Fruit fly (Drosophila melanogaster) whole organism, embryonic: ENCODE data around the gene CG17154.
A peak's percentile ranks its signal among the peaks of the same experiment; 100 is the strongest.

ENCODE experiments used
- ATbp ChIP-seq: fragments of 200-800 bp; sonication (Bioruptor generic); optimal IDR thresholded peaks from 2 replicates; lab custom pipeline; 2017; ENCODE audit warnings: missing biosample characterization, mild to moderate bottlenecking, missing genetic modification characterization, missing genetic modification reagents
- BEAF-32 ChIP-seq: fragments of 200-800 bp; sonication (Bioruptor generic); optimal IDR thresholded peaks from 3 replicates; lab custom pipeline; 2017; ENCODE audit warnings: missing biosample characterization, missing genetic modification characterization, mild to moderate bottlenecking, moderate library complexity, missing genetic modification reagents
- Blimp-1 ChIP-seq: fragments of 200-800 bp; sonication (Bioruptor generic); optimal IDR thresholded peaks from 3 replicates; lab custom pipeline; 2018; ENCODE audit warnings: missing biosample characterization, missing genetic modification characterization, mild to moderate bottlenecking, moderate library complexity, missing genetic modification reagents
- BtbVII ChIP-seq: fragments of 200-800 bp; sonication (Bioruptor generic); optimal IDR thresholded peaks from 3 replicates; lab custom pipeline; 2017; ENCODE audit warnings: missing biosample characterization, mild to moderate bottlenecking, missing genetic modification characterization
- C15 ChIP-seq: fragments of 200-800 bp; sonication (Bioruptor generic); IDR thresholded peaks from 3 replicates; pipeline ENCODE4 v1.3.6; 2022; ENCODE audit warnings: missing biosample characterization, missing genetic modification characterization
- CG1024 ChIP-seq: fragments of 200-800 bp; sonication (Bioruptor generic); IDR thresholded peaks from 2 replicates; pipeline ENCODE4 v1.3.6; 2022; ENCODE audit warnings: missing biosample characterization, missing genetic modification characterization
- CG11247 ChIP-seq: fragments of 200-800 bp; sonication (Bioruptor generic); IDR thresholded peaks from 2 replicates; pipeline ENCODE4 v1.3.6; 2022; ENCODE audit warnings: missing biosample characterization, missing genetic modification characterization
- CG13424 ChIP-seq: fragments of 200-800 bp; sonication (Bioruptor generic); optimal IDR thresholded peaks from 2 replicates; lab custom pipeline; 2019; ENCODE audit warnings: missing biosample characterization, mild to moderate bottlenecking, missing genetic modification characterization, moderate library complexity
- CG14710 ChIP-seq: fragments of 200-800 bp; sonication (Bioruptor generic); optimal IDR thresholded peaks from 3 replicates; lab custom pipeline; 2019; ENCODE audit warnings: missing biosample characterization, mild to moderate bottlenecking, missing genetic modification characterization, moderate library complexity
- CG15601 ChIP-seq: fragments of 200-800 bp; sonication (Bioruptor generic); optimal IDR thresholded peaks from 3 replicates; lab custom pipeline; 2019; ENCODE audit warnings: missing biosample characterization, mild to moderate bottlenecking, missing genetic modification characterization, moderate library complexity
- CG17361 ChIP-seq: fragments of 200-800 bp; sonication (Bioruptor generic); IDR thresholded peaks from 3 replicates; pipeline ENCODE4 v1.3.6; 2022; ENCODE audit warnings: missing biosample characterization, missing genetic modification characterization
- CG18476 ChIP-seq: fragments of 200-800 bp; sonication (Bioruptor generic); optimal IDR thresholded peaks from 2 replicates; lab custom pipeline; 2016; ENCODE audit warnings: missing biosample characterization, mild to moderate bottlenecking, missing genetic modification characterization
- CG2199 ChIP-seq: fragments of 200-800 bp; sonication (Bioruptor generic); IDR thresholded peaks from 3 replicates; pipeline ENCODE4 v1.3.6; 2022; ENCODE audit warnings: missing biosample characterization, missing genetic modification characterization
- CG2678 ChIP-seq: fragments of 200-800 bp; sonication (Bioruptor generic); optimal IDR thresholded peaks from 3 replicates; lab custom pipeline; 2019; ENCODE audit warnings: missing biosample characterization, mild to moderate bottlenecking, missing genetic modification characterization, moderate library complexity
- CG3281 ChIP-seq: fragments of 200-800 bp; sonication (Bioruptor generic); optimal IDR thresholded peaks from 3 replicates; lab custom pipeline; 2017; ENCODE audit warnings: missing biosample characterization, mild to moderate bottlenecking, missing genetic modification characterization
- CG43689 ChIP-seq: fragments of 200-800 bp; sonication (Bioruptor generic); IDR thresholded peaks from 2 replicates; pipeline ENCODE4 v1.3.6; 2022; ENCODE audit warnings: missing biosample characterization, missing genetic modification characterization
- CG4404 ChIP-seq: fragments of 200-800 bp; sonication (Bioruptor generic); IDR thresholded peaks from 2 replicates; pipeline ENCODE4 v1.3.6; 2022; ENCODE audit warnings: missing biosample characterization, missing genetic modification characterization
- CG4820 ChIP-seq: fragments of 200-800 bp; sonication (Bioruptor generic); optimal IDR thresholded peaks from 3 replicates; lab custom pipeline; 2016; ENCODE audit warnings: missing biosample characterization, missing genetic modification characterization
- CG6272 ChIP-seq: fragments of 200-800 bp; sonication (Bioruptor generic); IDR thresholded peaks from 2 replicates; pipeline ENCODE4 v1.3.6; 2022; ENCODE audit warnings: missing biosample characterization, missing genetic modification characterization
- CG9215 ChIP-seq: fragments of 200-800 bp; sonication (Bioruptor generic); IDR thresholded peaks from 2 replicates; pipeline ENCODE4 v1.3.6; 2022; ENCODE audit warnings: missing biosample characterization, missing genetic modification characterization
- Gsc ChIP-seq: fragments of 200-800 bp; sonication (Bioruptor generic); IDR thresholded peaks from 2 replicates; pipeline ENCODE4 v1.3.6; 2022; ENCODE audit warnings: missing biosample characterization, missing genetic modification characterization
- HLH3B ChIP-seq: fragments of 200-800 bp; sonication (Bioruptor generic); IDR thresholded peaks from 2 replicates; pipeline ENCODE4 v1.3.6; 2022; ENCODE audit warnings: missing biosample characterization, missing genetic modification characterization
- Hr39 ChIP-seq: fragments of >200 bp; optimal IDR thresholded peaks from 2 replicates; lab custom pipeline; 2017
- Myb ChIP-seq: fragments of 200-800 bp; sonication (Bioruptor generic); optimal IDR thresholded peaks from 2 replicates; lab custom pipeline; 2016; ENCODE audit warnings: missing biosample characterization, missing genetic modification characterization
- Nf-YB ChIP-seq: fragments of 200-800 bp; sonication (Bioruptor generic); optimal IDR thresholded peaks from 3 replicates; lab custom pipeline; 2019; ENCODE audit warnings: missing biosample characterization, mild to moderate bottlenecking, missing genetic modification characterization, moderate library complexity
- Sry-δ ChIP-seq: fragments of 200-800 bp; sonication (Bioruptor generic); optimal IDR thresholded peaks from 2 replicates; lab custom pipeline; 2016; ENCODE audit warnings: missing biosample characterization, missing genetic modification characterization
- ara ChIP-seq: fragments of 200-800 bp; sonication (Bioruptor generic); IDR thresholded peaks from 2 replicates; pipeline ENCODE4 v1.3.6; 2022; ENCODE audit warnings: missing biosample characterization, missing genetic modification characterization
- br ChIP-seq: fragments of >200 bp; optimal IDR thresholded peaks from 2 replicates; lab custom pipeline; 2017
- ci ChIP-seq: fragments of 200-800 bp; sonication (Bioruptor generic); IDR thresholded peaks from 3 replicates; pipeline ENCODE4 v1.3.6; 2022; ENCODE audit warnings: missing biosample characterization, missing genetic modification characterization
- dan ChIP-seq: fragments of 200-800 bp; sonication (Bioruptor generic); IDR thresholded peaks from 2 replicates; pipeline ENCODE4 v1.3.6; 2022; ENCODE audit warnings: missing biosample characterization, missing genetic modification characterization
- dmrt99B ChIP-seq: fragments of 200-800 bp; sonication (Bioruptor generic); optimal IDR thresholded peaks from 2 replicates; lab custom pipeline; 2018; ENCODE audit warnings: missing biosample characterization, mild to moderate bottlenecking, missing genetic modification characterization, moderate library complexity
- ind ChIP-seq: fragments of 200-800 bp; sonication (Bioruptor generic); optimal IDR thresholded peaks from 3 replicates; lab custom pipeline; 2016; ENCODE audit warnings: missing biosample characterization, missing genetic modification characterization
- otp ChIP-seq: fragments of 200-800 bp; sonication (Bioruptor generic); IDR thresholded peaks from 3 replicates; pipeline ENCODE4, ENCODE4 v1.3.6; 2022; ENCODE audit warnings: missing biosample characterization, missing genetic modification characterization
- phol ChIP-seq: fragments of 200-800 bp; sonication (Bioruptor generic); optimal IDR thresholded peaks from 3 replicates; lab custom pipeline; 2018; ENCODE audit warnings: missing biosample characterization, mild to moderate bottlenecking, missing genetic modification characterization, moderate library complexity
- pnt ChIP-seq: fragments of 200-800 bp; sonication (Bioruptor generic); optimal IDR thresholded peaks from 3 replicates; lab custom pipeline; 2016; ENCODE audit warnings: missing biosample characterization, missing genetic modification characterization
- psq ChIP-seq: fragments of 200-800 bp; sonication (Bioruptor generic); optimal IDR thresholded peaks from 2 replicates; lab custom pipeline; 2017; ENCODE audit warnings: missing biosample characterization, missing genetic modification characterization
- pzg ChIP-seq: fragments of 200-800 bp; sonication (Bioruptor generic); optimal IDR thresholded peaks from 3 replicates; lab custom pipeline; 2018; ENCODE audit warnings: missing biosample characterization, mild to moderate bottlenecking, missing genetic modification characterization, moderate library complexity
- ro ChIP-seq: fragments of 200-800 bp; sonication (Bioruptor generic); IDR thresholded peaks from 2 replicates; pipeline ENCODE4 v1.3.6; 2022; ENCODE audit warnings: missing biosample characterization, missing genetic modification characterization
- schlank ChIP-seq: fragments of 200-800 bp; sonication (Bioruptor generic); optimal IDR thresholded peaks from 2 replicates; lab custom pipeline; 2018; ENCODE audit warnings: missing biosample characterization, mild to moderate bottlenecking, missing genetic modification characterization
- sens ChIP-seq: fragments of 200-800 bp; sonication (Bioruptor generic); peaks from one replicate; lab custom pipeline; 2016; ENCODE audit warnings: missing biosample characterization, missing genetic modification characterization
- sens-2 ChIP-seq: fragments of 200-800 bp; sonication (Bioruptor generic); IDR thresholded peaks from 2 replicates; pipeline ENCODE4 v1.3.6; 2022; ENCODE audit warnings: missing biosample characterization, missing genetic modification characterization
- shn ChIP-seq: fragments of 200-800 bp; sonication (Bioruptor generic); optimal IDR thresholded peaks from 3 replicates; lab custom pipeline; 2016; ENCODE audit warnings: missing biosample characterization, missing genetic modification characterization
- stwl ChIP-seq: fragments of 200-800 bp; sonication (Bioruptor generic); optimal IDR thresholded peaks from 3 replicates; lab custom pipeline; 2018; ENCODE audit warnings: missing biosample characterization, mild to moderate bottlenecking, missing genetic modification characterization, moderate library complexity
- tap ChIP-seq: fragments of 200-800 bp; optimal IDR thresholded peaks from 3 replicates; lab custom pipeline; 2019; ENCODE audit warnings: missing biosample characterization, mild to moderate bottlenecking, missing genetic modification characterization, moderate library complexity

The CG17154 gene

DNA sequence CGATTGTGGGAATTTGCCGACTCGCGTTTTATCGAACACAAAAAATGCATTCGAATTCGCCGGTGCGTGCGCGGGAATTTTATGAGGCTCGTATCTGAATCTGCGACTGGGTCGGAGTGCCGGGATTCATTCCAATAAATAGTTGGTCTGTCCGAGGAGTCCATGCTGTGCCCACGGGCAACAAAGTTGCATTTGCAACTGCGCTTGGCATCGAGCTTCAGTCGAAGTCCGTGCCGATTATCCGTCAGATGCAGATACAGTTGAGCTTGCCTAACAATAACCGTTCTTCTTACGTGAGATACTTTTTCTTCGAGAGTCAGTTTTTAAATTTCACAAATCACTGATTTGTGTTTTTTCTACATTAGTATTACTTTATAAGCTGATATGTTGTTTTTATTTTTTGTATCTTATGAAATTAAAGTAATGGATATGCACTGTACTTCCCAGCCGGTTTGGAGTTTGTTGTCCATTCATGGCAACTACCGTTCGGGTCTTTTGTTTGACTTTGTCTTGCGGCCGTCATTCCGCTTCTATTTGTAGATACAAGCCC lies 30.1 kb upstream of the CG17154 start (continued):
- peak; percentile 64 for TF ChIP-seq ATbp (GFP tag; lab: Kevin White, UChicago)
- TF ChIP-seq ind (GFP tag; lab: Kevin White, UChicago) = no peak
- no peak for TF ChIP-seq ro (GFP tag; lab: Robert Waterston, UW)
- no peak for TF ChIP-seq stwl (tag; lab: Kevin White, UChicago)
- no peak for TF ChIP-seq dan (GFP tag; lab: Robert Waterston, UW)
- no peak for TF ChIP-seq CG43689 (GFP tag; lab: Robert Waterston, UW)
- TF ChIP-seq CG18476 = no peak
- peak; percentile 26; the same call in 1 of the 2 replicates for TF ChIP-seq CG1024 (GFP tag; lab: Robert Waterston, UW)
- TF ChIP-seq CG2199 (GFP tag; lab: Robert Waterston, UW) = no peak
- TF ChIP-seq Gsc (GFP tag; lab: Robert Waterston, UW) = no peak
- TF ChIP-seq pnt (GFP tag; lab: Kevin White, UChicago) = no peak
- TF ChIP-seq br = no peak
- TF ChIP-seq CG9215 (GFP tag; lab: Robert Waterston, UW) = no peak
- no peak for TF ChIP-seq Blimp-1 (GFP tag; lab: Kevin White, UChicago)
- TF ChIP-seq CG4404 = no peak
- TF ChIP-seq phol (tag; lab: Kevin White, UChicago) = peak; percentile 15
- TF ChIP-seq CG17361 = no peak
- no peak for TF ChIP-seq BtbVII (GFP tag; lab: Kevin White, UChicago)
- TF ChIP-seq CG13424 = no peak
- no peak for TF ChIP-seq dmrt99B (tag; lab: Kevin White, UChicago)
- TF ChIP-seq tap (tag; lab: Kevin White, UChicago) = peak; percentile 49
- no peak for TF ChIP-seq C15 (GFP tag; lab: Robert Waterston, UW)
- TF ChIP-seq sens-2 = no peak
- no peak for TF ChIP-seq sens (GFP tag; lab: Kevin White, UChicago)
- no peak for TF ChIP-seq ci (GFP tag; lab: Robert Waterston, UW)
- TF ChIP-seq CG3281 (GFP tag; lab: Kevin White, UChicago) = no peak
- TF ChIP-seq ara (GFP tag; lab: Robert Waterston, UW) = no peak
- TF ChIP-seq Nf-YB = no peak
- TF ChIP-seq CG2678 = no peak
- TF ChIP-seq shn (GFP tag; lab: Kevin White, UChicago) = no peak
- TF ChIP-seq schlank = no peak
- TF ChIP-seq CG15601 (tag; lab: Kevin White, UChicago) = no peak
- TF ChIP-seq otp = no peak
- no peak for TF ChIP-seq Hr39 (lab: Kevin White, UChicago)
- TF ChIP-seq Myb (GFP tag; lab: Kevin White, UChicago) = no peak
- TF ChIP-seq HLH3B (GFP tag; lab: Robert Waterston, UW) = no peak
- peak; percentile 63 for TF ChIP-seq CG4820 (GFP tag; lab: Kevin White, UChicago)
- no peak for TF ChIP-seq CG11247 (GFP tag; lab: Robert Waterston, UW)
- no peak for TF ChIP-seq CG6272 (GFP tag; lab: Robert Waterston, UW)
- no peak for TF ChIP-seq pzg (GFP tag; lab: Kevin White, UChicago)
- peak; percentile 18 for TF ChIP-seq Sry-δ
- peak; percentile 55 for TF ChIP-seq CG14710 (tag; lab: Kevin White, UChicago)
- no peak for TF ChIP-seq BEAF-32 (GFP tag; lab: Kevin White, UChicago)
- no peak for TF ChIP-seq psq (GFP tag; lab: Kevin White, UChicago)
